Worm (Caenorhabditis elegans) whole organism, L1 larva: ENCODE measurements around the gene nlp-27.
A peak's percentile ranks its signal among the peaks of the same experiment; 100 is the strongest.

Experiments
- C16A3.4 ChIP-seq: fragments of 150-350 bp; optimal IDR thresholded peaks from 2 replicates; lab custom pipeline; 2014; ENCODE audit warnings: missing biosample characterization, missing genetic modification characterization
- C34B4.2 ChIP-seq: sonication (generic microtip); optimal IDR thresholded peaks from 2 replicates; lab custom pipeline; 2017; ENCODE audit warnings: mild to moderate bottlenecking, missing genetic modification characterization, missing compliant biosample characterization
- aha-1 ChIP-seq: fragments of 150-350 bp; optimal IDR thresholded peaks from 2 replicates; lab custom pipeline; 2014; ENCODE audit warnings: missing biosample characterization, missing genetic modification characterization
- alr-1 ChIP-seq: fragments of 200-800 bp; sonication (Bioruptor generic); optimal IDR thresholded peaks from 2 replicates; lab custom pipeline; 2018; ENCODE audit warnings: borderline replicate concordance, mild to moderate bottlenecking, missing genetic modification characterization, missing compliant biosample characterization
- aly-2 ChIP-seq: fragments of 150-350 bp; optimal IDR thresholded peaks from 2 replicates; lab custom pipeline; 2014; ENCODE audit warnings: missing biosample characterization, missing genetic modification characterization
- ama-1 ChIP-seq: fragments of 150-350 bp; optimal IDR thresholded peaks from 2 replicates; lab custom pipeline; 2014
- blmp-1 ChIP-seq: fragments of 150-350 bp; optimal IDR thresholded peaks from 2 replicates; lab custom pipeline; 2014; ENCODE audit warnings: missing biosample characterization, missing genetic modification characterization
- ceh-63 ChIP-seq: fragments of 200-800 bp; sonication (Bioruptor generic); optimal IDR thresholded peaks from 2 replicates; lab custom pipeline; 2018; ENCODE audit warnings: mild to moderate bottlenecking, missing genetic modification characterization, missing compliant biosample characterization
- ceh-8 ChIP-seq: fragments of 200-800 bp; sonication (Bioruptor generic); optimal IDR thresholded peaks from 2 replicates; lab custom pipeline; 2018; ENCODE audit warnings: mild to moderate bottlenecking, missing genetic modification characterization, moderate library complexity, missing compliant biosample characterization
- ceh-90 ChIP-seq: sonication (generic microtip); optimal IDR thresholded peaks from 2 replicates; lab custom pipeline; 2016; ENCODE audit warnings: missing genetic modification characterization, missing compliant biosample characterization
- ces-1 ChIP-seq: fragments of 150-350 bp; optimal IDR thresholded peaks from 2 replicates; lab custom pipeline; 2014; ENCODE audit warnings: missing biosample characterization, missing genetic modification reagents, missing genetic modification characterization
- dpl-1 ChIP-seq, 3 experiments: fragments of 150-350 bp in 2 of 3; sonication (generic microtip) in 1 of 3; optimal IDR thresholded peaks; 2 replicates each; lab custom pipeline; 2014 to 2017; ENCODE audit warnings: missing biosample characterization in 3 of 3, missing genetic modification characterization in 3 of 3, missing genetic modification reagents in 3 of 3
- dsc-1 ChIP-seq: sonication (generic microtip); optimal IDR thresholded peaks from 2 replicates; lab custom pipeline; 2016; ENCODE audit warnings: mild to moderate bottlenecking, missing genetic modification characterization, missing compliant biosample characterization
- elt-3 ChIP-seq, 6 experiments: fragments of 150-350 bp in 1 of 6; sonication (generic microtip); optimal IDR thresholded peaks; 2 replicates each; lab custom pipeline; 2017 to 2018; ENCODE audit warnings: missing biosample characterization in 6 of 6, missing genetic modification characterization in 6 of 6, inconsistent platforms in 1 of 6
- fkh-4 ChIP-seq: sonication (generic microtip); optimal IDR thresholded peaks from 2 replicates; lab custom pipeline; 2016; ENCODE audit warnings: missing compliant biosample characterization, missing genetic modification characterization, borderline replicate concordance
- grh-1 ChIP-seq: fragments of 200-800 bp; sonication (Bioruptor generic); IDR thresholded peaks from 2 replicates; pipeline ENCODE4 v1.3.6; 2022; ENCODE audit warnings: missing genetic modification reagents, missing genetic modification characterization, missing compliant biosample characterization
- hlh-17 ChIP-seq: fragments of 200-800 bp; sonication (Bioruptor generic); optimal IDR thresholded peaks from 2 replicates; lab custom pipeline; 2018; ENCODE audit warnings: missing genetic modification characterization, mild to moderate bottlenecking, missing compliant biosample characterization, moderate library complexity, borderline replicate concordance
- hlh-4 ChIP-seq: sonication (generic microtip); optimal IDR thresholded peaks from 2 replicates; lab custom pipeline; 2016; ENCODE audit warnings: mild to moderate bottlenecking, missing genetic modification characterization, missing compliant biosample characterization
- hpl-2 ChIP-seq: fragments of 150-350 bp; optimal IDR thresholded peaks from 2 replicates; lab custom pipeline; 2014; ENCODE audit warnings: missing biosample characterization, missing genetic modification reagents, missing genetic modification characterization
- irx-1 ChIP-seq: sonication (generic microtip); optimal IDR thresholded peaks from 2 replicates; lab custom pipeline; 2016; ENCODE audit warnings: missing genetic modification characterization, missing compliant biosample characterization
- jun-1 ChIP-seq: fragments of 150-350 bp; optimal IDR thresholded peaks from 2 replicates; lab custom pipeline; 2014; ENCODE audit warnings: missing biosample characterization, missing genetic modification reagents, missing genetic modification characterization
- lin-13 ChIP-seq: fragments of 150-350 bp; optimal IDR thresholded peaks from 2 replicates; lab custom pipeline; 2014; ENCODE audit warnings: missing biosample characterization, missing genetic modification reagents, missing genetic modification characterization
- lin-14 ChIP-seq: fragments of 200-800 bp; sonication (Bioruptor generic); optimal IDR thresholded peaks from 2 replicates; lab custom pipeline; 2018; ENCODE audit warnings: mild to moderate bottlenecking, missing genetic modification characterization, moderate library complexity, missing compliant biosample characterization
- lin-15B ChIP-seq: fragments of 150-350 bp; sonication (generic microtip); optimal IDR thresholded peaks from 3 replicates; lab custom pipeline; 2014; ENCODE audit warnings: missing biosample characterization, missing genetic modification characterization
- lin-35 ChIP-seq, 2 experiments: fragments of 150-350 bp; optimal IDR thresholded peaks; 2 replicates each; lab custom pipeline; 2014; ENCODE audit warnings: missing biosample characterization in 2 of 2, missing genetic modification characterization in 2 of 2, missing genetic modification reagents in 2 of 2
- lin-39 ChIP-seq: fragments of 150-350 bp; optimal IDR thresholded peaks from 2 replicates; lab custom pipeline; 2014; ENCODE audit warnings: missing biosample characterization, missing genetic modification reagents, missing genetic modification characterization
- mab-9 ChIP-seq: fragments of 200-800 bp; sonication (Bioruptor generic); IDR thresholded peaks from 2 replicates; pipeline ENCODE4 v1.3.6; 2022; ENCODE audit warnings: missing genetic modification reagents, missing genetic modification characterization, missing compliant biosample characterization
- nhr-12 ChIP-seq: sonication (generic microtip); optimal IDR thresholded peaks from 2 replicates; lab custom pipeline; 2017; ENCODE audit warnings: missing biosample characterization, missing genetic modification characterization
- nhr-19 ChIP-seq: fragments of 200-800 bp; sonication (Bioruptor generic); conservative IDR thresholded peaks from 2 replicates; pipeline ENCODE4 v1.3.6; 2022; ENCODE audit warnings: missing genetic modification characterization, missing compliant biosample characterization
- nhr-20 ChIP-seq: sonication (generic microtip); optimal IDR thresholded peaks from 2 replicates; lab custom pipeline; 2016; ENCODE audit warnings: mild to moderate bottlenecking, missing genetic modification characterization, missing compliant biosample characterization
- nhr-28 ChIP-seq: fragments of 150-350 bp; optimal IDR thresholded peaks from 2 replicates; lab custom pipeline; 2014; ENCODE audit warnings: missing biosample characterization, missing genetic modification characterization
- nhr-47 ChIP-seq: sonication (generic microtip); optimal IDR thresholded peaks from 2 replicates; lab custom pipeline; 2016; ENCODE audit warnings: mild to moderate bottlenecking, missing genetic modification characterization, moderate library complexity, missing compliant biosample characterization
- nhr-71 ChIP-seq: sonication (generic microtip); optimal IDR thresholded peaks from 2 replicates; lab custom pipeline; 2016; ENCODE audit warnings: mild to moderate bottlenecking, missing genetic modification characterization, moderate library complexity, missing compliant biosample characterization
- nhr-76 ChIP-seq: sonication (generic microtip); optimal IDR thresholded peaks from 2 replicates; lab custom pipeline; 2017; ENCODE audit warnings: missing biosample characterization, missing genetic modification characterization
- nhr-84 ChIP-seq: sonication (generic microtip); optimal IDR thresholded peaks from 2 replicates; lab custom pipeline; 2017; ENCODE audit warnings: missing biosample characterization, missing genetic modification characterization
- nhr-85 ChIP-seq: sonication (generic microtip); peaks from one replicate; lab custom pipeline; 2016; ENCODE audit warnings: missing genetic modification characterization, inconsistent platforms, missing compliant biosample characterization
- pag-3 ChIP-seq: sonication (generic microtip); optimal IDR thresholded peaks from 2 replicates; lab custom pipeline; 2017; ENCODE audit warnings: missing genetic modification characterization, mild to moderate bottlenecking, missing compliant biosample characterization, antibody characterized with exemption, borderline replicate concordance; ENCODE audit not compliant: insufficient read depth
- pax-3 ChIP-seq: fragments of 200-800 bp; sonication (Bioruptor generic); optimal IDR thresholded peaks from 2 replicates; lab custom pipeline; 2018; ENCODE audit warnings: mild to moderate bottlenecking, missing genetic modification characterization, moderate library complexity, missing compliant biosample characterization
- pqm-1 ChIP-seq: sonication (generic microtip); optimal IDR thresholded peaks from 3 replicates; lab custom pipeline; 2017; ENCODE audit warnings: missing biosample characterization, missing genetic modification characterization
- rnt-1 ChIP-seq: sonication (generic microtip); optimal IDR thresholded peaks from 2 replicates; lab custom pipeline; 2016; ENCODE audit warnings: mild to moderate bottlenecking, missing genetic modification characterization, moderate library complexity, missing compliant biosample characterization
- skn-1 ChIP-seq: fragments of 150-350 bp; optimal IDR thresholded peaks from 2 replicates; lab custom pipeline; 2014; ENCODE audit warnings: missing biosample characterization, missing genetic modification characterization
- snu-23 ChIP-seq: sonication (generic microtip); optimal IDR thresholded peaks from 2 replicates; lab custom pipeline; 2016; ENCODE audit warnings: missing genetic modification characterization, missing compliant biosample characterization
- sptf-1 ChIP-seq: fragments of 150-350 bp; optimal IDR thresholded peaks from 2 replicates; lab custom pipeline; 2014; ENCODE audit warnings: missing biosample characterization, missing genetic modification characterization
- tbx-2 ChIP-seq: sonication (generic microtip); optimal IDR thresholded peaks from 2 replicates; lab custom pipeline; 2016; ENCODE audit warnings: missing genetic modification characterization, missing compliant biosample characterization
- tlp-1 ChIP-seq: fragments of 150-350 bp; optimal IDR thresholded peaks from 2 replicates; lab custom pipeline; 2014; ENCODE audit warnings: missing biosample characterization, missing genetic modification characterization
- unc-130 ChIP-seq: fragments of 150-350 bp; optimal IDR thresholded peaks from 2 replicates; lab custom pipeline; 2017; ENCODE audit warnings: missing biosample characterization, missing genetic modification characterization, inconsistent platforms
- unc-30 ChIP-seq: sonication (generic microtip); optimal IDR thresholded peaks from 2 replicates; lab custom pipeline; 2017; ENCODE audit warnings: missing biosample characterization, missing genetic modification characterization
- unc-98 ChIP-seq: fragments of 200-800 bp; sonication (Bioruptor generic); IDR thresholded peaks from 2 replicates; pipeline ENCODE4 v1.3.6; 2022; ENCODE audit warnings: missing genetic modification characterization, missing compliant biosample characterization
- xbp-1 ChIP-seq: sonication (generic microtip); optimal IDR thresholded peaks from 2 replicates; lab custom pipeline; 2016; ENCODE audit warnings: missing genetic modification characterization, missing compliant biosample characterization
- ztf-4 ChIP-seq: fragments of 150-350 bp; optimal IDR thresholded peaks from 2 replicates; lab custom pipeline; 2014; ENCODE audit warnings: missing biosample characterization, missing genetic modification characterization

nlp-27 gene

ce11 chrV:3985104-3985503 is 4.1 kb upstream of the nlp-27 start (continued):
- TF ChIP-seq nhr-20 (tag; lab: Kevin White, UChicago) (peak; percentile 42), blmp-1 (peak; percentile 77), ceh-63 (GFP tag; lab: Kevin White, UChicago) (no peak), aly-2 (tag; lab: Kevin White, UChicago) (no peak), grh-1 (no peak), hlh-4 (tag; lab: Kevin White, UChicago) (no peak), nhr-71 (tag; lab: Kevin White, UChicago) (peak; percentile 20), lin-14 (GFP tag; lab: Kevin White, UChicago) (peak; percentile 42), pax-3 (tag; lab: Kevin White, UChicago) (no peak), tlp-1 (tag; lab: Kevin White, UChicago) (no peak), unc-30 (tag; lab: Kevin White, UChicago) (no peak), aha-1 (tag; lab: Kevin White, UChicago) (no peak), irx-1 (tag; lab: Kevin White, UChicago) (no peak), nhr-28 (tag; lab: Kevin White, UChicago) (no peak), unc-130 (tag; lab: Kevin White, UChicago) (no peak), pqm-1 (tag; lab: Kevin White, UChicago) (no peak), pag-3 (tag; lab: Kevin White, UChicago) (no peak), nhr-76 (no peak), fkh-4 (tag; lab: Kevin White, UChicago) (no peak), xbp-1 (tag; lab: Kevin White, UChicago) (no peak)
- TF ChIP-seq, all 84 proteins: peak for 7

ce11 chrV:3987616-3988015 is 1.6 kb upstream of the nlp-27 start, which contains the start of gene nlp-28:
nlp-28 (plus strand) TSS chrV:3987900.
- TF ChIP-seq nhr-71 (tag; lab: Kevin White, UChicago) = peak; percentile 31
- no peak for TF ChIP-seq hlh-17 (GFP tag; lab: Kevin White, UChicago)
- peak; percentile 17 for TF ChIP-seq tbx-2 (tag; lab: Kevin White, UChicago)
- TF ChIP-seq nhr-20 (tag; lab: Kevin White, UChicago) = peak; percentile 54
- no peak for TF ChIP-seq ztf-4
- no peak for TF ChIP-seq aha-1 (tag; lab: Kevin White, UChicago)
- no peak for TF ChIP-seq jun-1
- no peak for TF ChIP-seq alr-1 (tag; lab: Kevin White, UChicago)
- no peak for TF ChIP-seq sptf-1
- no peak for TF ChIP-seq nhr-12 (tag; lab: Kevin White, UChicago)
- TF ChIP-seq ceh-63 (GFP tag; lab: Kevin White, UChicago) = no peak
- TF ChIP-seq nhr-19 = 0 out of 2 replicates have a peak, but pooled peaks have one; percentile 4
- TF ChIP-seq ceh-8 = no peak
- no peak for TF ChIP-seq hpl-2 (GFP tag; lab: Kevin White, UChicago)
- TF ChIP-seq dpl-1 (GFP tag; optimal IDR thresholded peaks at IDR 0.05; lab: Kevin White, UChicago) = no peak
- TF ChIP-seq lin-35 (GFP tag; optimal IDR thresholded peaks at IDR 0.05; lab: Kevin White, UChicago) = peak in 1 of 2 experiments; percentile 0
- no peak for TF ChIP-seq unc-98 (GFP tag; lab: Robert Waterston, UW)
- TF ChIP-seq C16A3.4 (tag; lab: Kevin White, UChicago) = no peak
- TF ChIP-seq lin-14 (GFP tag; lab: Kevin White, UChicago) = peak; percentile 41
- TF ChIP-seq mab-9 (GFP tag; lab: Robert Waterston, UW) = no peak
- no peak for TF ChIP-seq lin-15B (tag; lab: Kevin White, UChicago)
- no peak for TF ChIP-seq ces-1
- TF ChIP-seq C34B4.2 (tag; lab: Kevin White, UChicago) = no peak
- no peak for TF ChIP-seq nhr-84 (tag; lab: Kevin White, UChicago)
- TF ChIP-seq lin-39 (tag; lab: Kevin White, UChicago) = no peak
- TF ChIP-seq hlh-4 (tag; lab: Kevin White, UChicago) = no peak
- no peak for TF ChIP-seq ceh-90 (tag; lab: Kevin White, UChicago)
- no peak for TF ChIP-seq grh-1
- no peak for TF ChIP-seq nhr-47
- TF ChIP-seq snu-23 (GFP tag; lab: Kevin White, UChicago) = peak; percentile 19
- TF ChIP-seq tlp-1 (tag; lab: Kevin White, UChicago) = no peak
- no peak for TF ChIP-seq skn-1 (tag; lab: Kevin White, UChicago)
- TF ChIP-seq ama-1 = no peak
- TF ChIP-seq rnt-1 (tag; lab: Kevin White, UChicago) = no peak
- TF ChIP-seq elt-3 (tag; optimal IDR thresholded peaks at IDR 0.05; lab: Kevin White, UChicago) = peak in 1 of 6 experiments; percentile 53
- TF ChIP-seq lin-13 (GFP tag; lab: Kevin White, UChicago) = no peak
- TF ChIP-seq nhr-85 (tag; lab: Kevin White, UChicago) = peak; percentile 77
- TF ChIP-seq dsc-1 = no peak
